Fruit fly (Drosophila melanogaster): Measurements from ENCODE around the gene CG31517.

DNA sequence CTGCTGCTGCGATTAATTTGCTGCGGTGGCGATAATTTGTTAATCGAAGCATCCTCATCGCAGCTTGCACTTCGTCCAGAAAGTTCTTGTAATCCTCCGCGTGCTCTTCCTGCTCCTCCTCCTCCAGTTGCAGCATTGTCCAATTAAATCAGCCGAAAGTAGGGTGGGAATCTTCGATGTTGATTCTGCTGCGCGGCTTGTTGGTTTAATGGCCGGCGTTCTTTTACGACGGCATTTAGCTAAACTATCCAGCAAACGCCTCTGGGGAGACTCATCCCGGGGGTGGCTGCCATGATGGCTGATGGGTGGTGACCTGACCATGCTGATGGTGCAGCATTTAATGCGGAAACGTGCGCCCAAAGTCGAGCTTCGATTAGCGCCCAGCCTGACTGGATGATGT, 1.4 kb downstream of the CG31517 start:
- TF ChIP-seq CTCF (optimal IDR thresholded peaks at IDR 0.05), result no peak
- no peak for TF ChIP-seq CG8478 (optimal IDR thresholded peaks at IDR 0.05)
